Fruit fly (Drosophila melanogaster) Kc167 (cell line): ENCODE results near the gene Rint1.

Experiments
- Myc ChIP-seq: fragments of >200 bp; optimal IDR thresholded peaks from 2 replicates; lab custom pipeline; 2017; ENCODE audit warnings: missing external identifiers
- insv ChIP-seq: fragments of >200 bp; optimal IDR thresholded peaks from 3 replicates; lab custom pipeline; 2018; ENCODE audit warnings: missing external identifiers
- psq ChIP-seq: fragments of >200 bp; optimal IDR thresholded peaks from 2 replicates; lab custom pipeline; 2017; ENCODE audit warnings: missing external identifiers

DNA sequence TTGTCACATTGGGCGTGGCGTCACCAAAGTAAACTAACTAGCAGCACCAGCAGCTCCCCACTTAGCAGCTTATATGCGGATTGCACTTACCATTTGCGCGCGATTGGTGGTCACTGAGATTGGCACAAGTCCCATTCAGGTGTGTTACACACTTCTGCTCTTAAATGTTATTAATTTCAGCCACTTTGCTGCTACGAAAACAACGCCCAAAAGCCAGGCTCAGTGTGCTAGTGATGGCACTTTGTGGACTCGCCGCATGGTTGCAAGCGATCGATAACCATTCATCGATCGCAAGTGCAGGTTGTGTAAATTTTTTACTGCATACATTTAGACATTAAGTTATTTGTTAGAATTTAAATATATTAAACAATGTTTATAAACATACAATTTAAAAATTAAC, 11.6 kb downstream of the Rint1 start, which contains the start of the genes wrm1 and wrm2:
- no peak for TF ChIP-seq psq
- TF ChIP-seq Myc = no peak
- no peak for TF ChIP-seq insv (lab: Kevin White, UChicago)
